Fruit fly (Drosophila melanogaster) ovary, adult (tissue): ENCODE results near the gene CG32192.

Experiments used
- CG17801 ChIP-seq: fragments of 200-800 bp; optimal IDR thresholded peaks from 2 replicates; lab custom pipeline; 2019; ENCODE audit warnings: missing biosample characterization, mild to moderate bottlenecking, missing genetic modification characterization, moderate library complexity; ENCODE audit not compliant: partially characterized antibody

The CG32192 gene

DNA sequence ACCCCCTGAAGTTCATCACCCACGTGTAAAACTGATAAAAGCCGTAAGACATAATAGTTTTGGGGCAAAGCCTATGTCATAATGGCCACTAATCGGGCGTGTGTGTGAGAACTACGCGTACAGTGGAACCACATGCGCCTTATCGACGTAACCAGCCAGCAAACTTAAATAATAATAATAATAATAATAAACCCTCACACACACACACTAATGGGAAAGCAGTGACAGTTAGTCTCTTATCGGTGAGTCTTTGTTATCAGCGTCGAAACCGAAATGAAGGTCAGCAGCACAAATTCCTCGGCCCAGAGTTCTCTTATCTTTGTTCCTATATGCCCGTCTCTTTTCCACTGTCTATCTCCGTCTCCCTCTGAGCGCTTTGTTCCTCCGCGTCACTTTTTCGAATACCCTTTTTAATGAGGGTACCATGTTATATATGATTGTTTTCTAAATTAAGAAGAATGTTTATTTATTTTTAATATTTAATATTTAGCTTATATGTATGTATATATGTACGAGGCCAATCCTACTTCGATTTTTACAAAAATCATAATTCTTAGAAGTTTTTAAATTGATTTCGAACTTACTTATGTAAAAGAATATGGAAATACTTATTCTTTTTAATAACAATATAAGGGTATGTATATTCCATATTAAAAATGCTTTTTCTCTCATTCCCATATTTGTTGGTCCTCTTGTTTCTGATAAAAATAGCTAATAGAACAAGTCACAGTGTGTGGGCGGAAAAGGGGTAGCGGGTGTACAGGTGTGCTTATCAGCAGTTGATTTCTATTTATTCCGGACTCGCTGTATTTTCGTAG is 36.9 kb upstream of the CG32192 start:
- no peak for TF ChIP-seq CG17801 (GFP tag; lab: Kevin White, UChicago)

DNA sequence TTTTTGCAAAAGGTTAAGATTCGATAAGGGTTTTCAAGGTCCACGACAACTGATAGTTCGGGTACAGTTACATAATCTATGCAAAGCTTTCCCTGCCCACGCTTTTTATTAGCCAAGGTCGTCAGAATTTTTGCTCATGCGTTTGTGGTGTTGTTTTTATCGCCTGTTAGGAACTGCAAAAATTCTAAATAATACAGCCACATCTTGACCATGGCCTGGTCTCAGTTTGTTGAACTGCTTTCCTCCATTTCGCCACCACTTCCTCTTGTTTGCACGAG is 36.3 kb upstream of the CG32192 start:
- no peak for TF ChIP-seq CG17801 (GFP tag; lab: Kevin White, UChicago)

DNA sequence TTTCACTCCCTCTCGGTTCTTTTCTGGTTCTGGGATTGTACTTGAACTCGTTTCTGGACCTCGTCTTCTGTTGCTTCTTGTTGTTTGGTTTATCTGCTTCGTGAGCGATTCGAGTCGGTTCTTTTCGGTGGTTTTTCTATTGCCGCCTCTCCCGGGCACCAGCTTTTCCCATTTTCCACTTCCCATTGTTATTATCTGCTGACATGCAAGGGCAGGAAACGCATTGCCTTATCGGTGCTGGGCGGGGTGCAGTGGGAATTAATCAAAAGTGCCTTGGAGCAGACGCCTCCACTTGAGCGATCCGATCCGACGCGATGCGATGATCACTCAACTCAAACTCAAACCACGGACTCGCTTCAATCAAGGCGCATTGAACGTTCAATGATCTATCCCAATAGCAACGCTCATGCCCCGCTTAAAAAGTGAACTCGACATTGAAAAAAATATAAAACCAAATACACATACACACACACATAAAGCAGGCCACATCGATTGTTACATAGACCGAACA is 35.5 kb upstream of the CG32192 start:
- no peak for TF ChIP-seq CG17801 (GFP tag; lab: Kevin White, UChicago)

DNA sequence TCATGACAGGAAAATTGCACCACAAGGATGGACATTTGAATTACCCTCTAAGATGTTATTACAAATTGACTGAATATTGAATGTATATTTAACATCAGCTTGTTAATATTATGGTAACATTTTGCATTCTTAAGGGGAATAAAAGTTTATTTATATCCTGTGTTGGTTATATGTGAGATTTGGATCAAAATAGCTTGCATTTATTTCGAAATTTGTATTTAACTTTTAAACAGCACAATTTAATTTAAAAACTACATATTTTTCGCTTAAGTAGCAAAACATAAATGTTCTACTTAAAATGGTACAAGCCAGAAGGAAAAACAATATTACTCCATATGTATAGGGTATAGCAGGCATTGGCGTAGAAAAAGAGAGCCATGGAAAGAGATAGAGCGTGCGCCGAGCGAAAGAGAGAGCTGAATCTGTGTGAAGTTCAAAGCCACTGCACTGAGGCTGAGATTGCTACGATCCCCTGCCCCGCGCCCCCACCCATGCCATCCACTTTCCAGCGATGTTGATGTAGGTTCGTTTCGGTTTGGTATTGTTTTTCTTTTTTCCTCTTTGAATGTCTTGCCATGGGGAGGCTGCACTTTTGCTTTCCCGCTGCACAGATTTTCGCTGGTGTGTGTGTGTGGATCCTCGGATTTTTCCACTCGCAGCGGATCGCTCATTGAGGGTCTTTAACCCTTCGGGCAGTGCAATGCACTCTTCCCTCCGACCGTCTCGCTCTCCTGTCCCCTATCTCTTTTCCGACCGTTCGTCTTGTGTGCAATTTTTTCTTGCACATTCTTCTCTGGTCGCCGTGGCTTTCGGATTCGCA is 34.9 kb upstream of the CG32192 start:
- no peak for TF ChIP-seq CG17801 (GFP tag; lab: Kevin White, UChicago)

DNA sequence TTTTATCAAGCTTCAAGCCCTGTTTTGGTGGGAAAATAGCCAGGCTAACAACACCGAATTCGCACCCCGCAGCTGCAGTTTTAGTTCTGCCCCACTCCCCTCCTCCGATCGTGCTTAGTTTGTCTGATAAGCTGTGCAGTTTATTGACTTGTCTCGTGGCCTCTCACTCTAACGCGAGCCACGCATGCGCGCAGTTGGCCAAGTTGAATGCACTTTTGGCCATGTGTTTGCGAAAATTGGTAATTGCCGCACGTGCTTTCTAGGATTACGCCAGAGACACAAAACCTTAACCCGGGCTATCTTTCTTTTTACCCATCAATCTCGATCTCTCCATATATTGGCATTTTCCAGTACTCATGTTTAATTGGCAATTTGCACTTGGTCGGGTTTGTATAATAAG is 33.8 kb upstream of the CG32192 start:
- no peak for TF ChIP-seq CG17801 (GFP tag; lab: Kevin White, UChicago)

DNA sequence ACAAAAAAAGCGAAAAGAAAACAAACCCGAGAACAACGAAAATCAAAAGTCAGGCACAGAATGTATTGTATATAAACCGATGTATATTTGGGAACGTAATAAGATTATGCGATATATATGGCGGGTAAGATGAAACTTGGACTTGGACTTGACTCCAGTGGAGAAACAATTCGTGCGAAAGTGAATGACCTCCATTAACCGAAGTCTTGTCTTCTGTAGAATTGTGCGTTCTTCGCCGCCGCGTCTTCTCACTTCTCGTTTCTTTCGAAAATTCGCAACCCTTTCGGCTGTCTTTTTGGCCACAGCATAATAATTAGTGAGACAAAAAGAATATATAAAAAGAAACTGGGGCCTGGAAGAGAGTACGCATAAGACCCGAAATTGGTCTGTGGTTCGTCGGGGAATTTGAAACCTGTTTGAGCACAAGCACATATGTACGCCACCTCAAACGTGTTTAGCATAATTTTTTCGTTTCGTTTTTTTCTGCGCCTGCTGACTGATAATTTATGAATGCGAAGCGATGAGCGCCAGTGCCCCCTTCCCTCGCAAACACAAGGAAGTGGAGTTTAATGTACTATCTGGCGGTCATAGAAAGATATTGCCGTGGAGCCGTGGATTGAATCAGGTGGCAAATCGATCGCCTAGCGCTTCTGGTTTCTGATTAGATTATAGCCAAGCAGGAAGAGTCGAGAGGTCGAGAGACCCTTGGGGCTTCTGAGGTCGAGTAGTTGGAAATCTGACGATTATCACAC is 32.5 kb upstream of the CG32192 start:
- no peak for TF ChIP-seq CG17801 (GFP tag; lab: Kevin White, UChicago)

DNA sequence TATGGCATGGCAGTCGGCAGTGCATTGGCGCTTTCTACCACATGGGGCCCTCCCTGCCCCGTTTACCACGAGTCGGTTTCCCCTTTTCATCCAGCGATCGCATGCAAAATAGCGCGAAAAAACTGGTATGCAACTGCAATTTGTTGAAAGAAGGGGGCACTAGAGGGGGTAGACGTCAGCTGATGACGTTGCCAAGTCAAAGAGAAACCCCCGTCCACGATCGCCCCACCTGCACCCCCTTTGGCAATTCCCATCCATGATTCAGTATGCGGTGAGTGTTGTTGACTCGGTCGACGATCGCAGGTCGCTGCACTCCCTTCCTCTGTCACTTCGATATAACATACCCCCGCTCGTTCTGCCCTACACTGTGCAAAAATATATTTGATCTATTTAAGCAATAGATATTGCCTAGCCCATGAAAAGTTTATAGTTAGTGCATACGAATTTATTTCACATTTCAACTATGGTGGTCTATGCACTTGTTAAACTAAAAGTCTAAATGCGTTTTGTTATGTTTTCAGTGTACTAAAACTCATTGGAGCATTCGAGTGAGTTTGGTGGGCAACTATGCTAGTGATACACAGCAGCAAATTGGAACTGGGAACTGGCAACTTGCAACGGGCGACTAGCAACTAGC is 31.3 kb upstream of the CG32192 start:
- TF ChIP-seq CG17801 (GFP tag; lab: Kevin White, UChicago) = peak; percentile 43

DNA sequence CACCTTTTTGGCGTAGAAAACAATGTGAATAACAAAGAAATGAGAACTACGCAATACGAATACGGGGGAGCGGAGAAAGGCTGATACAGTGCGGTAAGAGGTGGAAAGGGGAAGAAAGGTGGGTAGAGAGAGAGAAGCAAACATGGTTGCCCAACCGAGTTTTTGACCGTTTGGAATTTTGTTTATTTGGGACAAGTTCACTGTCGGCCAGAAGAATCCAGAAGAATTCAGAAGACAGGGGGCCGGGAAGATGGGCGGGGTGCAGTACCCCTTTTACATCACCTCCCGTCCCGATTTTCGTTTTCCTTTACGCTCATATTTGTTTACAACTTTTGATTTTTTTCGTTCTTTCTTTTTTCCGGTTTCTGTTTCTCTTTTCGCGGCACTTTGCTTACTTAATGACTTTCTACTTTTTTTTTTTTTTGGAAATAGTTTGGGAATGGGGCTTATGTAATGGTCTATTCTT is 29.7 kb upstream of the CG32192 start:
- TF ChIP-seq CG17801 (GFP tag; lab: Kevin White, UChicago) = no peak

DNA sequence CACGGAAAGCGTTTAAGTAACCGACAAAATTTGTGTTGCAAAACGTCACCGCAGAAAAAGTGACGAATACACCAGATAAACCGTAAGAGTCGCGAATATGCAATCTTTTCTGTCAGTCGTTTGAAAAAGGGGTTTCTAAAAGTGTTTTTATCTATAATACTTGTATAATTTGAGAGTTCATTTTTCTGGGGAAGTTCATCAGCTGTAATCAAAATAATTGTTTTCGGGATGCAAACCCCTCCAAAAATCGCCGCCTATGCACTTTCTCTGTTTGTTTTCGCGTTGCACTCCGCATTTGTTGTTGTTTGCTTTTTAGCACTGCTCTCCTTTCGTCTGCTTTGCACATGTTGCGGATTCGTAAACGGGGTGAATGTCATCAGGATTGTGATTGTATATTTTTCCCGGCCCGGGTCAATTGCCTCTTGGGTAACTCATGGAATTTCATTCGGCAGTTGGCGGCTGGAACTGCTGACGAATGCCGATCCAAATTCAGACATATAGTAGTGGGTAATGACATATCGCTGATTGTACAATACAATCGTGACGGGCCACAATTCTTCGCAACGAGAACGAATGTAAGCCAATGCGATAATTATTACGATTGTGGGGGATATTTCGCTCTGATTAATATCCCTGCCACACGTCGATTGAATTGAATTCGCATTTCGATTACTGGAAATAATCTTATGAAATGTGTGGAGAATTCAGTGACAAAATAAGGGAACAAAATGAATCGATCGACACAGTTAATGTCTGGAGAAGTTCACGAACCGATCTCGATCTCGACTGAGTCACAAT is 28.2 kb upstream of the CG32192 start:
- TF ChIP-seq CG17801 (GFP tag; lab: Kevin White, UChicago) = peak; percentile 69

DNA sequence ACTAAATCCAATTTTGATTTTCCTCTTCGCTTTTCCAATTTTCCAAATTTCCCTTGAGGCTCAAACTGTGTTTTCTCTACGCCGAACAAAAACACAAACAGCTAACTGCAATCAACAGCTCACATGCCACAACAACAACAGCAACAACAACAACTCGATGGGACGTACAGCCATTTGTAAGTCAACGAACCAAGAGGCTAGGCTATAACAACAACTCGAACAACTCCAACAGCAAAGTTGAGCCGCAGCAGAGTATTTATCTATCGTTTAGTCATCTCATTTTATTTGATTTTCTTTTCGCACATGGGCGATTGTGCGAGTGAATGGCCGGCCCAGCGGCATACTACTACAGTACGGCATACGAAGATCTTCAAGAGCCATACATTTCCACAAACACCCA is 27.3 kb upstream of the CG32192 start:
- no peak for TF ChIP-seq CG17801 (GFP tag; lab: Kevin White, UChicago)

DNA sequence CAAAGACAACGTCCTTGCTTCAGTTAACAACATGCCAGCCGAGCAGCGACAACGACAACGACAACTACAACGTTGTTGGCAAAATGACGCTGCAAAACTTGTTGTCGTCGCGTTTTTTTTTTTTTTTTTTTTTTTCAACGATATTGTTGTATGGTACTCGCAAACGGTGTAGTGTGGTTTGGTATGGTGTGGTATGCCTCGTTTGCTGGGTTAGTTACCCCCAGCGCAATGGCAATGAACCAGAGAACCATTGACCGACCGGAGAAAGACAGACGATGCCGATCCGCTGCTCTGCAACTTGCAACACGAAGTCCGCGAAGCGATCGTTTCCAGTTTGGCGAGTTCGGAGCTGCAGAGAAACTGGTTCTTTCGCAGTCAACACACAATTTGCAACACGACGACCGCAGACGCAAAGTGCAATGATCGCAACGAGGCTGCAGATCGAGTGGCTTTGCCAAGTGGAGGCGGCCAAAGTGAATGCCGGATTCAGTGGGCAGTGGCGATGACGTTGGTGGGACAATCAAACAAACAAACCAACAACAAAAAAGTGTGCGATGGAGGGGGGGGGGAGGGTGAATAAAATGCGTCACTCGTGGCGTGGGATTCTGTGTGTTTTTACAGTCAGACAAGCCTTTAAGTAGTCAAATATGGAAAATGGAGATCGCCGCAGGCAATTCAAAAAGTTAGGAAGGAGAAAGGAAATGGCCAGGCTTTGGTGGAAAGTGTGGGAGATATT is 26.8 kb upstream of the CG32192 start:
- no peak for TF ChIP-seq CG17801 (GFP tag; lab: Kevin White, UChicago)

DNA sequence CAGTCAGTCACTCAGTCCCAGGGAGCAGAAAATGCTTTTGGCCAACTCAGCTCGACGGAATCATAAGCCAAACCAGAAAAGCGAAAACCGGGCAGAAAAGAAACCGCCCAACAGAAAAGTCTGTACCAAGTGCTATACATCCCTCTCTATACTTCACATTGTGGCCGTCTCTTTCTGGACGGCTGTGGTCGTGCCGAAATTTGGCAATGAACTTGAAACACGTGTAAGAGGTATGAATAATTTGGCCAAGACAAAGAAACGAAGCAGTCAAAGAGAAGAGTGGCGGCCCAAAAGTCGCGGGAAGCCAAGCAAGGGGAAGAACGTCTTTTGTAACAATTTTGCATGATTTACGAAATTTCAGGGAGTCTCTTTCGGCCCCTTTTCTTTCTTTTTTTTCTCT is 25.8 kb upstream of the CG32192 start:
- TF ChIP-seq CG17801 (GFP tag; lab: Kevin White, UChicago) = no peak
